Fruit fly (Drosophila melanogaster): ENCODE measurements around the gene Traf6.

DNA sequence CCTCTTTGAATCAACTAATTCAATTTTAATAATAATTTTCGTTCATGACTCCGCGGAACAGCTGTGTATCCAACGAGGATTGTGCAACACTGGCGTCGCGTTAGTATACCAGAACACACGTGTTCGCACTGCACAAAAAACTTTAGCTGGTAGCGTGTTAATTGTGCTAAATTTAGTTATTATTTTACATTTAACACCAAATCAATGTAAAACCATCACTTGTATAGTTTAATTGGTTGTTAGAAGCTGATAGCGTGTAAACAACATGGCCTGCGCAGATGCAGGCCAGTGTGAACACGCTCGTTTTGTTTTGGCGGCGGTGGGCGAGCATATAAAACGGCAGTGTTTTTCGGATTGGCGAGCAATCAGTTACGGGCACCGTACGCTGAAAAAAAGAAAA is at the start of gene Traf6, which contains the start of gene GIIIspla2:
- no peak for TF ChIP-seq Myc (optimal IDR thresholded peaks at IDR 0.05)
- TF ChIP-seq h (optimal IDR thresholded peaks at IDR 0.05), result no peak
- TF ChIP-seq psq (optimal IDR thresholded peaks at IDR 0.05), result no peak
- no peak for TF ChIP-seq Sin3A (optimal IDR thresholded peaks at IDR 0.05)
